Worm (Caenorhabditis elegans) whole organism, young adult: ENCODE results near the gene cest-4.

Experiments
- F33H1.4 ChIP-seq: fragments of 200-800 bp; sonication (Bioruptor generic); IDR thresholded peaks from 2 replicates; pipeline ENCODE4 v1.3.6; 2022; ENCODE audit warnings: missing genetic modification reagents, missing genetic modification characterization, missing compliant biosample characterization
- efl-1 ChIP-seq: fragments of 150-350 bp; optimal IDR thresholded peaks from 2 replicates; lab custom pipeline; 2014; ENCODE audit warnings: missing biosample characterization, missing genetic modification reagents, missing genetic modification characterization
- egl-44 ChIP-seq: fragments of 200-800 bp; sonication (Bioruptor generic); IDR thresholded peaks from 2 replicates; pipeline ENCODE4 v1.3.6; 2022; ENCODE audit warnings: missing genetic modification reagents, missing genetic modification characterization, missing compliant biosample characterization
- gei-17 ChIP-seq: fragments of 200-800 bp; sonication (Bioruptor generic); optimal IDR thresholded peaks from 2 replicates; lab custom pipeline; 2018; ENCODE audit warnings: mild to moderate bottlenecking, missing genetic modification characterization, missing compliant biosample characterization
- lin-35 ChIP-seq, 3 experiments: fragments of 150-350 bp in 2 of 3; sonication (generic microtip) in 1 of 3; optimal IDR thresholded peaks; 2 replicates each; lab custom pipeline; 2014 to 2018; ENCODE audit warnings: missing biosample characterization in 3 of 3, missing genetic modification characterization in 3 of 3, missing genetic modification reagents in 3 of 3
- lin-40 ChIP-seq: sonication (generic microtip); optimal IDR thresholded peaks from 2 replicates; lab custom pipeline; 2016; ENCODE audit warnings: missing genetic modification characterization, mild to moderate bottlenecking, missing compliant biosample characterization, missing genotype, missing genetic modification reagents
- madf-8 ChIP-seq: fragments of 200-800 bp; sonication (Bioruptor generic); conservative IDR thresholded peaks from 2 replicates; pipeline ENCODE4 v1.3.6; 2022; ENCODE audit warnings: missing genetic modification reagents, missing genetic modification characterization, missing compliant biosample characterization
- nhr-27 ChIP-seq: fragments of 200-800 bp; sonication (Bioruptor generic); optimal IDR thresholded peaks from 2 replicates; lab custom pipeline; 2018; ENCODE audit warnings: mild to moderate bottlenecking, missing genetic modification characterization, moderate library complexity, missing compliant biosample characterization
- snpc-4 ChIP-seq, 5 experiments: fragments of 150-350 bp in 1 of 5; sonication (generic microtip) in 4 of 5; optimal IDR thresholded peaks; 2 replicates each; lab custom pipeline; 2014 to 2018; ENCODE audit warnings: missing genetic modification characterization in 5 of 5, missing biosample characterization in 3 of 5, antibody characterized with exemption in 2 of 5, mild to moderate bottlenecking in 2 of 5, missing compliant biosample characterization in 2 of 5, missing genotype in 2 of 5, moderate library complexity in 2 of 5, missing genetic modification reagents in 1 of 5
- unc-62 ChIP-seq: fragments of 150-350 bp; optimal IDR thresholded peaks from 2 replicates; lab custom pipeline; 2014; ENCODE audit warnings: missing biosample characterization, missing genetic modification reagents, missing genetic modification characterization
- zim-3 ChIP-seq: sonication (generic microtip); optimal IDR thresholded peaks from 2 replicates; lab custom pipeline; 2017; ENCODE audit warnings: mild to moderate bottlenecking, missing genetic modification characterization, moderate library complexity, missing compliant biosample characterization
- ztf-26 ChIP-seq: sonication (generic microtip); optimal IDR thresholded peaks from 2 replicates; lab custom pipeline; 2017; ENCODE audit warnings: missing genetic modification characterization, missing compliant biosample characterization

DNA sequence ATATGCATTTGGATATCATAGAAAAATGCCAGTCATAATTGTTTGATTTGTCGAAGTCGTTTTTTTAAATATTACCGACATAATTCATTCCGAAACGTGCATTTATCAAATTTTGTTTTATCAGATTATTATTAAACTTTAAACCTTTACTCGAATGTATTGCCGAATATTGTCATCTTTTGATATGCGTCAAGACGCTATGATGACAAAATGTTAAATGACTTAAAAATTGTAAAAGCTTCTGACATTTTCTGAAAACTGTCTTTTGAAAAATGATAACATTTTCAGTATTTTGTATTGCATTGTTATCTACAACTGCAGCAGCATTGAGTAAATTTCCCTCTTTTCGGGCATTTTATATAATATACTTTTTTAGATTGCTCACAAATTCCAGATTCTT lies 22.5 kb upstream of the cest-4 start, which contains the start of gene H20E11.3:
- no peak for TF ChIP-seq lin-35 (GFP tag; optimal IDR thresholded peaks at IDR 0.05; lab: Kevin White, UChicago)
- TF ChIP-seq gei-17 (GFP tag; lab: Kevin White, UChicago): no peak
- no peak for TF ChIP-seq snpc-4 (GFP tag; optimal IDR thresholded peaks at IDR 0.05; lab: Kevin White, UChicago)
- TF ChIP-seq snpc-4 (tag; optimal IDR thresholded peaks at IDR 0.05; lab: Kevin White, UChicago): no peak
- TF ChIP-seq egl-44 (GFP tag; lab: Robert Waterston, UW): no peak
- TF ChIP-seq zim-3 (tag; lab: Kevin White, UChicago): no peak
- no peak for TF ChIP-seq nhr-27 (tag; lab: Kevin White, UChicago)
- no peak for TF ChIP-seq lin-40 (tag; lab: Kevin White, UChicago)
- no peak for TF ChIP-seq F33H1.4 (GFP tag; lab: Robert Waterston, UW)
- TF ChIP-seq ztf-26 (tag; lab: Kevin White, UChicago): no peak
- no peak for TF ChIP-seq madf-8 (GFP tag; lab: Robert Waterston, UW)
- TF ChIP-seq efl-1 (GFP tag; lab: Kevin White, UChicago): no peak
- no peak for TF ChIP-seq unc-62 (GFP tag; lab: Kevin White, UChicago)
